Worm (Caenorhabditis elegans) whole organism, early embryonic: Measurements from ENCODE around the gene clec-145.

Experiments
- ama-1 ChIP-seq: fragments of 150-350 bp; optimal IDR thresholded peaks from 2 replicates; lab custom pipeline; 2014
- ets-7 ChIP-seq: sonication (generic microtip); optimal IDR thresholded peaks from 2 replicates; lab custom pipeline; 2016; ENCODE audit warnings: missing genotype, missing genetic modification characterization, missing compliant biosample characterization
- flt-1 ChIP-seq: fragments of 200-800 bp; sonication (Bioruptor generic); IDR thresholded peaks from 2 replicates; pipeline ENCODE4 v1.3.6; 2022; ENCODE audit warnings: missing genetic modification characterization, missing compliant biosample characterization
- hmbx-1 ChIP-seq: sonication (generic microtip); optimal IDR thresholded peaks from 2 replicates; lab custom pipeline; 2016; ENCODE audit warnings: mild to moderate bottlenecking, missing genetic modification characterization, missing compliant biosample characterization
- tra-4 ChIP-seq: sonication (generic microtip); optimal IDR thresholded peaks from 2 replicates; lab custom pipeline; 2017; ENCODE audit warnings: missing genetic modification characterization, missing compliant biosample characterization

- no peak for TF ChIP-seq ama-1 (lab: Kevin White, UChicago)
- no peak for TF ChIP-seq tra-4 (tag; lab: Kevin White, UChicago)
- TF ChIP-seq ets-7 (tag; lab: Kevin White, UChicago), result no peak
- TF ChIP-seq hmbx-1 (tag; lab: Kevin White, UChicago), result no peak
- TF ChIP-seq flt-1, result no peak
Measured at ce11 chrII:13637941-13638489, 47.7 kb upstream of the clec-145 start, which contains the start of gene phdh-1.
